Fruit fly (Drosophila melanogaster): ENCODE data around the gene CG32988.

The CG32988 gene

dm6 chr2L:8897954-8898713 lies 33.5 kb downstream of the CG32988 start (continued):
- TF ChIP-seq corto (GFP tag; optimal IDR thresholded peaks at IDR 0.05) (peak; percentile 35), CG8478 (optimal IDR thresholded peaks at IDR 0.05) (no peak), CG13775 (GFP tag; optimal IDR thresholded peaks at IDR 0.05) (peak; percentile 6), CG6791 (GFP tag; IDR thresholded peaks at IDR 0.05; ENCODE audit: partially characterized antibody) (no peak), CG9797 (GFP tag; optimal IDR thresholded peaks at IDR 0.05) (no peak), hth (optimal IDR thresholded peaks at IDR 0.05) (no peak), CG4707 (GFP tag; optimal IDR thresholded peaks at IDR 0.05) (no peak), vvl (GFP tag; IDR thresholded peaks at IDR 0.05) (peak; percentile 6), odd (GFP tag; optimal IDR thresholded peaks at IDR 0.05) (peak; percentile 43), Max (GFP tag; optimal IDR thresholded peaks at IDR 0.05) (peak; percentile 5), H2.0 (GFP tag; IDR thresholded peaks at IDR 0.05) (no peak), chif (GFP tag; optimal IDR thresholded peaks at IDR 0.05) (peak in 1 of 2 experiments; percentile 8), sd (tag; optimal IDR thresholded peaks at IDR 0.05) (no peak), CG8765 (GFP tag; IDR thresholded peaks at IDR 0.05) (no peak), CG2678 (tag; optimal IDR thresholded peaks at IDR 0.05) (peak; percentile 79), CG2199 (GFP tag; IDR thresholded peaks at IDR 0.05) (no peak), PHDP (tag; optimal IDR thresholded peaks at IDR 0.05) (peak; percentile 51), CG8388 (GFP tag; optimal IDR thresholded peaks at IDR 0.05) (no peak), CG32532 (GFP tag; IDR thresholded peaks at IDR 0.05) (peak; percentile 27; the same call in 1 of the 2 replicates), Hr78 (GFP tag; optimal IDR thresholded peaks at IDR 0.05) (no peak), eve (GFP tag; optimal IDR thresholded peaks at IDR 0.05) (peak in 1 of 2 experiments; percentile 80), CG3407 (GFP tag; optimal IDR thresholded peaks at IDR 0.05) (no peak), insv (GFP tag; optimal IDR thresholded peaks at IDR 0.05) (no peak), dysf (GFP tag; IDR thresholded peaks at IDR 0.05) (peak; percentile 60; the same call in 2 of the 3 replicates), HLH4C (GFP tag; IDR thresholded peaks at IDR 0.05; ENCODE audit: partially characterized antibody) (no peak), CG12104 (GFP tag; optimal IDR thresholded peaks at IDR 0.05) (peak; percentile 39), Fer2 (tag; optimal IDR thresholded peaks at IDR 0.05) (peak; percentile 20), jumu (GFP tag; optimal IDR thresholded peaks at IDR 0.05) (no peak), CG8281 (tag; optimal IDR thresholded peaks at IDR 0.05) (peak; percentile 21), CG1233 (GFP tag; optimal IDR thresholded peaks at IDR 0.05) (peak; percentile 43), CG34376 (GFP tag; optimal IDR thresholded peaks at IDR 0.05) (no peak)

- TF ChIP-seq phol (tag; optimal IDR thresholded peaks at IDR 0.05) (no peak), Elba2 (GFP tag; optimal IDR thresholded peaks at IDR 0.05) (no peak), CG3995 (GFP tag; optimal IDR thresholded peaks at IDR 0.05) (peak; percentile 53), abd-A (tag; optimal IDR thresholded peaks at IDR 0.05) (peak; percentile 13), da (GFP tag; optimal IDR thresholded peaks at IDR 0.05) (no peak), CG5180 (GFP tag; optimal IDR thresholded peaks at IDR 0.05) (no peak), Jarid2 (GFP tag; optimal IDR thresholded peaks at IDR 0.05) (peak; percentile 80), psq (GFP tag; optimal IDR thresholded peaks at IDR 0.05) (no peak), CG14441 (GFP tag; IDR thresholded peaks at IDR 0.05) (no peak), CG6813 (GFP tag; optimal IDR thresholded peaks at IDR 0.05) (peak; percentile 2), CG10543 (GFP tag; optimal IDR thresholded peaks at IDR 0.05) (peak; percentile 15), CG34422 (GFP tag; IDR thresholded peaks at IDR 0.05) (no peak), ara (GFP tag; IDR thresholded peaks at IDR 0.05) (peak; percentile 40; the same call in 1 of the 2 replicates), caup (GFP tag; optimal IDR thresholded peaks at IDR 0.05; ENCODE audit: severe bottlenecking) (no peak), Sin3A (optimal IDR thresholded peaks at IDR 0.05) (no peak), otp (GFP tag; IDR thresholded peaks at IDR 0.05) (0 out of 3 replicates have a peak, but pooled peaks have one; percentile 30), hb (GFP tag; IDR thresholded peaks at IDR 0.05; ENCODE audit: partially characterized antibody) (no peak), vvl (GFP tag; IDR thresholded peaks at IDR 0.05) (peak; percentile 41)
Observed at dm6 chr2L:8898714-8899652, 34.3 kb downstream of the CG32988 start, which contains the start of gene CG34398. Gene CG34398, plus strand, starts transcription at chr2L:8898786.
